Worm (Caenorhabditis elegans) whole organism, mixed stage, embryonic: Measurements from ENCODE around the gene Y48A5A.3.

Source experiments
- ceh-39 ChIP-seq: fragments of 150-350 bp; optimal IDR thresholded peaks from 2 replicates; lab custom pipeline; 2014; ENCODE audit warnings: missing biosample characterization, missing genetic modification characterization
- ceh-83 ChIP-seq: fragments of 200-800 bp; sonication (Bioruptor generic); optimal IDR thresholded peaks from 2 replicates; lab custom pipeline; 2018; ENCODE audit warnings: mild to moderate bottlenecking, missing genetic modification characterization, missing compliant biosample characterization
- ces-1 ChIP-seq: fragments of 150-350 bp; optimal IDR thresholded peaks from 2 replicates; lab custom pipeline; 2014; ENCODE audit warnings: missing biosample characterization, missing genetic modification reagents, missing genetic modification characterization
- elt-1 ChIP-seq: sonication (generic microtip); optimal IDR thresholded peaks from 2 replicates; lab custom pipeline; 2017; ENCODE audit warnings: missing genetic modification characterization, mild to moderate bottlenecking, missing compliant biosample characterization, antibody characterized with exemption, moderate library complexity, borderline replicate concordance; ENCODE audit not compliant: insufficient read depth
- flh-1 ChIP-seq: fragments of 200-800 bp; sonication (Bioruptor generic); optimal IDR thresholded peaks from 2 replicates; lab custom pipeline; 2018; ENCODE audit warnings: mild to moderate bottlenecking, missing genetic modification characterization, moderate library complexity, missing compliant biosample characterization
- mab-5 ChIP-seq: fragments of 150-350 bp; optimal IDR thresholded peaks from 2 replicates; lab custom pipeline; 2014; ENCODE audit warnings: missing biosample characterization, missing genetic modification characterization
- mep-1 ChIP-seq: fragments of 150-350 bp; optimal IDR thresholded peaks from 2 replicates; lab custom pipeline; 2017; ENCODE audit warnings: missing biosample characterization, missing genetic modification reagents, missing genetic modification characterization, inconsistent platforms
- mls-2 ChIP-seq: sonication (generic microtip); optimal IDR thresholded peaks from 2 replicates; lab custom pipeline; 2016; ENCODE audit warnings: mild to moderate bottlenecking, missing genetic modification characterization, moderate library complexity, missing compliant biosample characterization
- nhr-237 ChIP-seq: fragments of 150-350 bp; optimal IDR thresholded peaks from 2 replicates; lab custom pipeline; 2014; ENCODE audit warnings: missing biosample characterization, missing genetic modification characterization
- nhr-28 ChIP-seq: fragments of 150-350 bp; optimal IDR thresholded peaks from 2 replicates; lab custom pipeline; 2014; ENCODE audit warnings: missing biosample characterization, missing genetic modification characterization
- nhr-76 ChIP-seq: sonication (generic microtip); optimal IDR thresholded peaks from 2 replicates; lab custom pipeline; 2017; ENCODE audit warnings: missing biosample characterization, missing genetic modification characterization
- pha-4 ChIP-seq: fragments of 150-350 bp; optimal IDR thresholded peaks from 2 replicates; lab custom pipeline; 2018; ENCODE audit warnings: missing biosample characterization, missing genetic modification reagents, missing genetic modification characterization
- snpc-4 ChIP-seq: fragments of 150-350 bp; optimal IDR thresholded peaks from 2 replicates; lab custom pipeline; 2014; ENCODE audit warnings: missing biosample characterization, missing genetic modification characterization
- unc-39 ChIP-seq: fragments of 150-350 bp; optimal IDR thresholded peaks from 2 replicates; lab custom pipeline; 2014; ENCODE audit warnings: missing biosample characterization, missing genetic modification characterization
- zip-8 ChIP-seq: fragments of 150-350 bp; optimal IDR thresholded peaks from 2 replicates; lab custom pipeline; 2014; ENCODE audit warnings: missing biosample characterization, missing genetic modification characterization
- ztf-11 ChIP-seq: fragments of 150-350 bp; optimal IDR thresholded peaks from 2 replicates; lab custom pipeline; 2014; ENCODE audit warnings: missing biosample characterization, missing genetic modification characterization

The Y48A5A.3 gene

ce11 chrIV:1990843-1991339, 21.4 kb downstream of the Y48A5A.3 start:
- TF ChIP-seq pha-4 (tag; lab: Kevin White, UChicago) (no peak), unc-39 (tag; lab: Kevin White, UChicago) (no peak), ztf-11 (tag; lab: Kevin White, UChicago) (no peak), snpc-4 (tag; lab: Kevin White, UChicago) (no peak), ceh-83 (no peak), ces-1 (GFP tag; lab: Kevin White, UChicago) (no peak), elt-1 (tag; lab: Kevin White, UChicago) (no peak), mab-5 (tag; lab: Kevin White, UChicago) (no peak), nhr-76 (tag; lab: Kevin White, UChicago) (no peak), nhr-237 (no peak)

ce11 chrIV:1992789-1993188, 23.3 kb downstream of the Y48A5A.3 start, which contains the start of gene xpc-1:
Gene xpc-1 (plus strand): TSS chrIV:1993089.
- no peak for TF ChIP-seq unc-39 (tag; lab: Kevin White, UChicago)
- TF ChIP-seq nhr-237 = no peak

- TF ChIP-seq flh-1 (no peak), zip-8 (no peak)
Measured at ce11 chrIV:1997762-1998161, 28.2 kb downstream of the Y48A5A.3 start.

ce11 chrIV:2002290-2002689, 32.8 kb downstream of the Y48A5A.3 start:
- TF ChIP-seq mep-1 = no peak
- no peak for TF ChIP-seq ceh-83
- no peak for TF ChIP-seq ceh-39 (tag; lab: Kevin White, UChicago)
- no peak for TF ChIP-seq ztf-11 (tag; lab: Kevin White, UChicago)
- no peak for TF ChIP-seq nhr-28 (tag; lab: Kevin White, UChicago)

ce11 chrIV:2008920-2009319, 39.4 kb downstream of the Y48A5A.3 start:
- TF ChIP-seq mls-2 (tag; lab: Kevin White, UChicago) = no peak
